Worm (Caenorhabditis elegans) whole organism, mixed stage, embryonic: ENCODE measurements around the gene F54E2.1.

Source experiments
- bed-3 ChIP-seq: fragments of 200-800 bp; sonication (Bioruptor generic); optimal IDR thresholded peaks from 3 replicates; lab custom pipeline; 2018; ENCODE audit warnings: mild to moderate bottlenecking, missing genetic modification characterization, moderate library complexity, missing compliant biosample characterization
- blmp-1 ChIP-seq: fragments of 150-350 bp; optimal IDR thresholded peaks from 2 replicates; lab custom pipeline; 2014; ENCODE audit warnings: missing biosample characterization, missing genetic modification characterization
- ceh-83 ChIP-seq: fragments of 200-800 bp; sonication (Bioruptor generic); optimal IDR thresholded peaks from 2 replicates; lab custom pipeline; 2018; ENCODE audit warnings: mild to moderate bottlenecking, missing genetic modification characterization, missing compliant biosample characterization
- ces-1 ChIP-seq: fragments of 150-350 bp; optimal IDR thresholded peaks from 2 replicates; lab custom pipeline; 2014; ENCODE audit warnings: missing biosample characterization, missing genetic modification reagents, missing genetic modification characterization
- mls-2 ChIP-seq: sonication (generic microtip); optimal IDR thresholded peaks from 2 replicates; lab custom pipeline; 2016; ENCODE audit warnings: mild to moderate bottlenecking, missing genetic modification characterization, moderate library complexity, missing compliant biosample characterization
- nhr-12 ChIP-seq: fragments of 150-350 bp; optimal IDR thresholded peaks from 2 replicates; lab custom pipeline; 2014; ENCODE audit warnings: missing biosample characterization, missing genetic modification characterization
- nhr-28 ChIP-seq: fragments of 150-350 bp; optimal IDR thresholded peaks from 2 replicates; lab custom pipeline; 2014; ENCODE audit warnings: missing biosample characterization, missing genetic modification characterization
- nhr-76 ChIP-seq: sonication (generic microtip); optimal IDR thresholded peaks from 2 replicates; lab custom pipeline; 2017; ENCODE audit warnings: missing biosample characterization, missing genetic modification characterization
- sem-2 ChIP-seq: fragments of 200-800 bp; sonication (Bioruptor generic); optimal IDR thresholded peaks from 2 replicates; lab custom pipeline; 2018; ENCODE audit warnings: mild to moderate bottlenecking, missing genetic modification characterization, missing compliant biosample characterization
- snpc-4 ChIP-seq: fragments of 150-350 bp; optimal IDR thresholded peaks from 2 replicates; lab custom pipeline; 2014; ENCODE audit warnings: missing biosample characterization, missing genetic modification characterization
- unc-39 ChIP-seq: fragments of 150-350 bp; optimal IDR thresholded peaks from 2 replicates; lab custom pipeline; 2014; ENCODE audit warnings: missing biosample characterization, missing genetic modification characterization
- unc-62 ChIP-seq: fragments of 150-350 bp; optimal IDR thresholded peaks from 2 replicates; lab custom pipeline; 2014; ENCODE audit warnings: missing biosample characterization, missing genetic modification reagents, missing genetic modification characterization

- TF ChIP-seq sem-2 (GFP tag; lab: Kevin White, UChicago): no peak
- TF ChIP-seq unc-62 (GFP tag; lab: Kevin White, UChicago): no peak
- TF ChIP-seq snpc-4 (tag; lab: Kevin White, UChicago): no peak
- no peak for TF ChIP-seq ceh-83 (GFP tag; lab: Kevin White, UChicago)
- no peak for TF ChIP-seq blmp-1 (tag; lab: Kevin White, UChicago)
- TF ChIP-seq nhr-28 (tag; lab: Kevin White, UChicago): no peak
- TF ChIP-seq ces-1: no peak
- TF ChIP-seq nhr-76 (tag; lab: Kevin White, UChicago): no peak
- TF ChIP-seq nhr-12: no peak
- TF ChIP-seq unc-39 (tag; lab: Kevin White, UChicago): no peak
- no peak for TF ChIP-seq bed-3 (GFP tag; lab: Kevin White, UChicago)
- TF ChIP-seq mls-2 (tag; lab: Kevin White, UChicago): no peak
These were observed 49.5 kb downstream of the F54E2.1 start, which contains the start of gene srj-54 for ce11 chrV:2859738-2860137.
